Worm (Caenorhabditis elegans): ENCODE data around the gene T16G1.7.
"Not testable (repeated sequence)": the region's sequence is repeated elsewhere in the genome, so short reads cannot be mapped to it uniquely, and the experiment has no call there.

Gene T16G1.7

DNA sequence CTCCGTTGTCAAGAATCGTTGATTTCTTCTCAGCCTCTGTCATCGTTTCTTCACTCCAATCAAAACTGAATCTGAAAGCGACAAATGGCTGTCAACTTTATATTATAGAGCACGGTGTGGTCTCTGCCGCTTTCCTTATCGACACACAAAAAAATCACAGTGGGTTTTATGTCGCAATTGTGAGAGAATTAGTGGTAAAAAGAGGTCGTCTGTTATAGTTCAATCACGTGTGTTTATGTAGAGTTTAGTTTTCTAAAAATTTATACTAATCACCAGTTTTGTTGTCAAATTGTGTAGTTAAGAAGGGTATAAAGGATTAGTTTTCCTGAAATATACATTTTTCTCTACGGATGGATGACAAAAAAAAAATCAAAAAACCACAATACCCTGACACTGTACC, at the start of gene T16G1.7:
Gene T16G1.7, minus strand, starts transcription at position 137 of the 400 bp plus-strand sequence.
- no peak for TF ChIP-seq unc-62 (GFP tag; optimal IDR thresholded peaks at IDR 0.05)

DNA sequence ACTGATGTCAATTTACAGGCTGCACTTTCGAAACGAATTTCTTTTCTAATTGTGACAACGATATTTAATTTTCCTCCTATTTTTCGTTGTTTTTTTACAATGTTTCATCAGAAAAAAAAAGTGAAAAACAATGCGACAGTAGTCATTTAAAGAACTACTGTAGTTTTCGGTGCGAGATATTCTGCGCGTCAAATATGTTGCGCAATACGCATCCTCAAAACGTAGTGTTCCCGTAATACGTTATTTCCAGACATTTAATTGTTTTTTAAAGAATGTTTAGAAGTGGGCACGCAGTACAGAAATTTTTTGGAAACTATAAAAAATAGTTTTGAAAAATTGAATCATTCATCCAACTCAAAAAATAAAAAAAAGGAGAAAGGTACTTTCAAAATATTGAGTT, 39.1 kb upstream of the T16G1.7 start:
- no peak for TF ChIP-seq unc-62 (GFP tag; optimal IDR thresholded peaks at IDR 0.05)

DNA sequence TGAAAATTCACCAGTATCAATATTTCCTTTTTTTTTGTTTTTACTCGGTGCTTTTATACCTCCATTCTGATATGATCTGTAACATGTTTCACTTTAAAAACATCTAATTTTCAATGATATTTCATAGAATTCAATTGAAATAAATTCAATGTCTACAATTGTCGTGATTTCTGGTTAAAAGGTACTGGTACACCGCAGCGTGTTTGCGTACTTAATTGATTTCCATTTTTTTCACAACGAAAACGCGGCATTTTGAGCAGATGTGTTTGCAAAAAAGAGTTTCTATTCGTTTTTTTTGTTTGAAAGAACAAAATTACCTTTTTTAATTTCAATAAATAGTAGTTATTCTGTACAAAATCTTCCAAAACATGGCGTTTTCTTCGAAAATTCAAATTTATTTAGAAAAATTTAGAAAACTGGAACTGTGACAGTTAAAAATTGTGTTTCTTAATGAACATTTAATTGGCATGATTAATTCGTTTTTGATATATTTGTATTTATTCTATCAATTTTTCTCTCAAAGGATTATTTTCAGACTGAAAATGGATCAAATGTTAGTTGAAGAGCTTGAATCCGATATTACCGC, 35.8 kb upstream of the T16G1.7 start, which contains the start of gene pnn-1:
Gene pnn-1, plus strand, starts transcription at position 536 of the 586 bp plus-strand sequence.
- no peak for TF ChIP-seq unc-62 (GFP tag; optimal IDR thresholded peaks at IDR 0.05)

DNA sequence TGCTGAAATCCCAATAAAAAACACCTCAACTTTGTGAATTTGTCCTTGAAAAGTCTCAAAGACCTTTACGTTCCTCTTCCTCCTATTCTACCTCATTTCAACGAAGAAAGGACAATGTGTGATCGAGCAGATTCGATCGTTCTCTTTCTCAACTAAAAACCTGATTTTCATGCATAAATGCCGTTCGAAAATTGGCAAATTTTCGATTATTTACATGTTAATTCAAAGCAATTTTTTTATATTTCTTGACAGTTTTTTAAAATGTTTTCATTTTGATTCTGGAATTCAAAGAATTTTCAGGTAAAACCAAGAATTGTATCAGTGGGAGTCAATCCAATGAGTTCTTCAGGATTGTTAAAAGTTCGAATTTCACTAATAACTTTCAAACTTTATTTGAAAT, 33.6 kb upstream of the T16G1.7 start, which contains the start of gene lin-46:
Gene lin-46, plus strand, starts transcription at position 301 of the 400 bp plus-strand sequence.
- no peak for TF ChIP-seq unc-62 (GFP tag; optimal IDR thresholded peaks at IDR 0.05)

ce11 chrV:12967925-12968327, 33.0 kb upstream of the T16G1.7 start, which contains the start of gene R186.8:
Gene R186.8 (minus strand): TSS chrV:12967982.
- TF ChIP-seq unc-62 (GFP tag; optimal IDR thresholded peaks at IDR 0.05), result not testable (repeated sequence)

DNA sequence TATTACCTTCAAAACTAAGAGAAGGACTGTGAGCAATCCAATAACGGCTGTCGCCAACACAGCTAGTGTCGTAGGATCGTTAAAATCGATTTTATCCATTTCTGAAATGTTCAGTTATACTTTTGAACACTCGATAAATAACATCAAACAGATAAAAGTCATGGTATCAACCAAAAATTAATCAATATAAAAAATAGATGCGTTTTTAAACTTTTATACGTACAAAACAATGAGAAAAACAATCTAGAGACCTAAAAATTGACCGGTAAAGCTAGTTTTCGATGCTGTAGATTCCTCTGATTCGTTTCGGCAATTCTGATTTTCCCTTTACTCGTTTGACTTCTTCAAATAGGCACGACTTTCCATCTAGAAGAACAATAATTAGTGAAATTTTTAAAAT, 32.2 kb upstream of the T16G1.7 start, which contains the start of gene R186.3:
Gene R186.3, minus strand, starts transcription at position 101 of the 400 bp plus-strand sequence.
- TF ChIP-seq unc-62 (GFP tag; optimal IDR thresholded peaks at IDR 0.05), result no peak

- TF ChIP-seq unc-62 (GFP tag; optimal IDR thresholded peaks at IDR 0.05), result no peak
These were observed 29.2 kb upstream of the T16G1.7 start, which contains the start of gene srd-35 for ce11 chrV:12964076-12964475. Gene srd-35 (plus strand): TSS chrV:12964376.

ce11 chrV:12963192-12963591, 28.3 kb upstream of the T16G1.7 start, which contains the start of gene hrg-9:
Gene hrg-9 (minus strand): TSS chrV:12963343.
- TF ChIP-seq unc-62 (GFP tag; optimal IDR thresholded peaks at IDR 0.05), result no peak

DNA sequence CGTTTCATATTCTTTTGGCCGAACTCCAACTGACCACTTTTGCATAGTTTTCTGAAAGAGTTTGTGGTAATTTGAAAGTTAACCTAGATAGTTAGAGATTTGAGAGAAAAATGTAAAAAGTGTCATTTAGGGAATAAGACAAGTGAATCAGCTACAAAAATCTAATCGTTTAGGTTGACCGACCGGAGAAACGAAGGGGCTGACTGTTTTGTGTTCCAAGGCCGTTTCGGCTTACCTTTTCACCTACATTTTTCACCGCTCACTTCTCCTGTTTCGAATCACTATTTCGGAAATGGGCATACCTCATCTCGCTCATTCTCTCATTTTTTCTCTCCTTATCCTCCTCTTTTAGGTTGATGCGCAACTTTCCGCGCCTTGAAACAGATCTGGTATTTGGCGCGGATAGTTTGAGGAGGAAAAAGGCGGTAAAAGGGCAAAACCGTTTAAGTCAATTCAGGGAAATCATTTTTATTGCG, 26.2 kb upstream of the T16G1.7 start, which contains the start of gene mpst-7:
Gene mpst-7, minus strand, starts transcription at position 51 of the 476 bp plus-strand sequence.
- TF ChIP-seq unc-62 (GFP tag; optimal IDR thresholded peaks at IDR 0.05), result no peak

DNA sequence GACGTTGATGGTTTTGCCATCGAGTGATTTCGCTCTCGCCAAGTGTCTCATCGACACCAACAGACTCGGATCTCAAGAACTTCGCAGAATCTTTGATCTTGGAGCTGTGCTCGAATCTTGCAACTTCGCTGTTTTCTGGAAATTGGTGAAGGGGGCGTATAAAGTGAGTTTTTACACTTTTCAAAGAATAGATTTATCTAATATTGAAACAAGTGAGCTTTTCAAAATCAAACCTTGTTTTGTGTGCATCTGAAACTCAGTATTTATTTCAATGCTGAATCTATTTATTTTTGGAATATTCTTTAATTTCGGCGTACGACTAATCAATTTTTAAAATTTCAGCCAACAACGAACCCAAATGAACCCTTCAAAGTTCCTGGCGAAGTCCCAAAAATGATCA, 19.3 kb upstream of the T16G1.7 start:
- no peak for TF ChIP-seq unc-62 (GFP tag; optimal IDR thresholded peaks at IDR 0.05)

DNA sequence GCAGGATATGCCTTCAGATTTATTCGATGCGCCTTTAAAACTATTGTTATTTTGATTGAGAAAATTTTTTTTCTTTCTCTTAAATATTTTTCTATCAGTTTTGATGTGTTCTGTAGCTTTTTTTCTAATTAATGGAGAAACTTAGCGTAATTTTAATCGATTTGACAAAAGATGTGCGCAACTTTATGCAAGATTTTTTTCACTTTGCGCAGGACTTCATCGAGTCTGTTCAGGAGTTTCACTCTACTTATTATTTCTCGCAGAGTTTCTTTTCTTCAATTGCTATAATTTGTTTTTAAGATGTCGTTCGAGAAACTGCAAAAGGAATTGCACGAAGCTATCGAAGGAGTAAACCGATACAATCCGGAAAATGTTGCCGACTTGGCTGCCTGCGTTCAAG, 18.8 kb upstream of the T16G1.7 start, which contains the start of gene eif-3.K:
Gene eif-3.K, plus strand, starts transcription at position 301 of the 400 bp plus-strand sequence.
- TF ChIP-seq unc-62 (GFP tag; optimal IDR thresholded peaks at IDR 0.05), result no peak

- no peak for TF ChIP-seq unc-62 (GFP tag; optimal IDR thresholded peaks at IDR 0.05)
These were observed 17.4 kb upstream of the T16G1.7 start, which contains the start of gene pqn-68 for ce11 chrV:12952287-12952686. Gene pqn-68 (plus strand): TSS chrV:12952636.

- no peak for TF ChIP-seq unc-62 (GFP tag; optimal IDR thresholded peaks at IDR 0.05)
These were observed 16.1 kb upstream of the T16G1.7 start, which contains the start of the genes T16G1.9 and T16G1.18 for ce11 chrV:12950812-12951528. Gene T16G1.9 (minus strand): TSS chrV:12950862. Gene T16G1.18 (plus strand): TSS chrV:12951304.

DNA sequence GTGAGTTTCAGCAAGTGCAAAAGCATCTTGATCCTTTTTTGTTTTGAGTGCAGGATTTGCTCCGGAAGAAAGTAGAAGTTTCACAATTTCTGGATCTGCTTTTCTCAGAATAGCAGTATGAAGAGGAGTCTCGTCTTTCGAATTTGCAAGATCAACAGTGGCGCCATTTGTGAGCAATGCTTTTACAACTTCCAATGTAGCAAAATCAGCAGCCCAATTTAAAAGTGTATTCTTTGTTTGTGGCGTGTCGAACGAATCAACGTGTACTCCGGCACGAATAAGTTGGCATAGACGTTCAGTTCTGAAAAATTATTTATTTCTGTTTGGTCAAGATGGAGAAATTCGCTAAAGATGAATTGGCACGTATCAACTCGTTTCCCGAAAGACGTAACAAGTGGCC, 14.7 kb upstream of the T16G1.7 start, which contains the start of gene T16G1.13:
Gene T16G1.13, plus strand, starts transcription at position 301 of the 400 bp plus-strand sequence.
- TF ChIP-seq unc-62 (GFP tag; optimal IDR thresholded peaks at IDR 0.05), result no peak

- no peak for TF ChIP-seq unc-62 (GFP tag; optimal IDR thresholded peaks at IDR 0.05)
These were observed 9.9 kb upstream of the T16G1.7 start, which contains the start of gene grl-2 for ce11 chrV:12944775-12945174. Gene grl-2 (plus strand): TSS chrV:12945075.

DNA sequence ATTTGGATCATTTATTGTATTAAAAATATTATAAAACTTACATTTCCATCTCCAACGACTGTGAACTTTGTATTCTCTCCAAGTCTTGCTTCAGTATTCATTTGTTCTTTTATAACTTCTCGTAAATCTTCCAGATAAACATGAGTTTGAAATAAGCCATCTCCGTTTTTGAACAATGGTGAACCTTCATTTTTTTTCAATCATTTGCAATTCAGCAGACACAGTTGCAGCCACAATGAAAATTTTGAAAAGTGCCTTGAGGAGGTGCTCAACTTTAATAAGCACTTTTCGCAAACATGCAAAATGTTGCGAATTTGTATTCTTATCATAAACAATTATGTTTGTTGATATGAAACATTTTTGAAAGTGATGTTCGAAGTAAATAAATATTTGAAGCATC, 9.3 kb upstream of the T16G1.7 start, which contains the start of gene T16G1.3:
Gene T16G1.3, minus strand, starts transcription at position 101 of the 400 bp plus-strand sequence.
- no peak for TF ChIP-seq unc-62 (GFP tag; optimal IDR thresholded peaks at IDR 0.05)
